Fruit fly (Drosophila melanogaster) whole organism, pupa: ENCODE results near the gene Atet.

Experiments used
- CG10348 ChIP-seq: fragments of 200-800 bp; sonication (Bioruptor generic); IDR thresholded peaks from 2 replicates; pipeline ENCODE4 v1.3.6; 2022; ENCODE audit warnings: missing biosample characterization, missing genetic modification characterization
- CG12605 ChIP-seq: fragments of 200-800 bp; sonication (Bioruptor generic); IDR thresholded peaks from 2 replicates; pipeline ENCODE4 v1.3.6; 2022; ENCODE audit warnings: missing biosample characterization, missing genetic modification characterization
- CG13204 ChIP-seq: fragments of 200-800 bp; sonication (Bioruptor generic); optimal IDR thresholded peaks from 2 replicates; lab custom pipeline; 2018; ENCODE audit warnings: missing biosample characterization, mild to moderate bottlenecking, missing genetic modification characterization, moderate library complexity
- CG14655 ChIP-seq: fragments of 200-800 bp; sonication (Bioruptor generic); optimal IDR thresholded peaks from 3 replicates; lab custom pipeline; 2017; ENCODE audit warnings: mild to moderate bottlenecking, missing biosample characterization, missing genetic modification reagents, missing genetic modification characterization
- CG17806 ChIP-seq: fragments of 200-800 bp; sonication (Bioruptor generic); optimal IDR thresholded peaks from 2 replicates; lab custom pipeline; 2018; ENCODE audit warnings: missing biosample characterization, mild to moderate bottlenecking, missing genetic modification characterization, moderate library complexity
- CG32121 ChIP-seq: fragments of 200-800 bp; sonication (Bioruptor generic); IDR thresholded peaks from 2 replicates; pipeline ENCODE4 v1.3.6; 2022; ENCODE audit warnings: missing biosample characterization, missing genetic modification characterization
- CG34367 ChIP-seq: fragments of 200-800 bp; sonication (Bioruptor generic); optimal IDR thresholded peaks from 2 replicates; lab custom pipeline; 2018; ENCODE audit warnings: missing biosample characterization, mild to moderate bottlenecking, missing genetic modification characterization
- CG4496 ChIP-seq: fragments of 200-800 bp; sonication (Bioruptor generic); IDR thresholded peaks from 3 replicates; pipeline ENCODE4 v1.3.6; 2022; ENCODE audit warnings: missing biosample characterization, missing genetic modification characterization
- CG8159 ChIP-seq: fragments of 200-800 bp; sonication (Bioruptor generic); optimal IDR thresholded peaks from 3 replicates; lab custom pipeline; 2018; ENCODE audit warnings: missing biosample characterization, mild to moderate bottlenecking, missing genetic modification characterization, moderate library complexity
- CG8301 ChIP-seq: fragments of 200-800 bp; sonication (Bioruptor generic); optimal IDR thresholded peaks from 2 replicates; lab custom pipeline; 2018; ENCODE audit warnings: missing biosample characterization, mild to moderate bottlenecking, missing genetic modification characterization
- CG9948 ChIP-seq: fragments of 200-800 bp; sonication (Bioruptor generic); optimal IDR thresholded peaks from 2 replicates; lab custom pipeline; 2018; ENCODE audit warnings: missing biosample characterization, mild to moderate bottlenecking, missing genetic modification characterization, moderate library complexity
- D1 ChIP-seq: fragments of 200-800 bp; sonication (Bioruptor generic); optimal IDR thresholded peaks from 2 replicates; lab custom pipeline; 2018; ENCODE audit warnings: missing biosample characterization, mild to moderate bottlenecking, missing genetic modification characterization, moderate library complexity
- EcR ChIP-seq: fragments of 200-800 bp; sonication (Bioruptor generic); optimal IDR thresholded peaks from 3 replicates; lab custom pipeline; 2019; ENCODE audit warnings: missing biosample characterization, missing genetic modification characterization, mild to moderate bottlenecking, moderate library complexity, missing genetic modification reagents
- Ets98B ChIP-seq: fragments of 200-800 bp; sonication (Bioruptor generic); IDR thresholded peaks from 2 replicates; pipeline ENCODE4 v1.3.6; 2022; ENCODE audit warnings: missing biosample characterization, missing genetic modification characterization
- Pif1A ChIP-seq: fragments of 200-800 bp; sonication (Bioruptor generic); optimal IDR thresholded peaks from 3 replicates; lab custom pipeline; 2016; ENCODE audit warnings: missing biosample characterization, missing genetic modification characterization
- Pif1B ChIP-seq: fragments of 200-800 bp; sonication (Bioruptor generic); optimal IDR thresholded peaks from 3 replicates; lab custom pipeline; 2016; ENCODE audit warnings: missing biosample characterization, missing genetic modification characterization
- Snoo ChIP-seq: fragments of 200-800 bp; sonication (Bioruptor generic); optimal IDR thresholded peaks from 3 replicates; lab custom pipeline; 2017; ENCODE audit warnings: missing biosample characterization, mild to moderate bottlenecking, missing genetic modification characterization, inconsistent platforms
- fd96Ca ChIP-seq: fragments of 200-800 bp; sonication (Bioruptor generic); IDR thresholded peaks from 3 replicates; pipeline ENCODE4 v1.3.6; 2022; ENCODE audit warnings: missing biosample characterization, missing genetic modification characterization
- gl ChIP-seq: fragments of 200-800 bp; sonication (Bioruptor generic); optimal IDR thresholded peaks from 2 replicates; lab custom pipeline; 2018; ENCODE audit warnings: missing biosample characterization, mild to moderate bottlenecking, missing genetic modification characterization
- rn ChIP-seq: fragments of 200-800 bp; sonication (Bioruptor generic); IDR thresholded peaks from 2 replicates; pipeline ENCODE4 v1.3.6; 2022; ENCODE audit warnings: missing biosample characterization, missing genetic modification characterization

The Atet gene

dm6 chr2L:4334971-4335436 is 1.3 kb downstream of the Atet start:
- TF ChIP-seq D1 (tag; lab: Kevin White, UChicago) (no peak), fd96Ca (GFP tag; lab: Robert Waterston, UW) (no peak), CG9948 (tag; lab: Kevin White, UChicago) (no peak), CG32121 (GFP tag; lab: Robert Waterston, UW) (no peak), CG4496 (GFP tag; lab: Robert Waterston, UW) (peak; percentile 56; the same call in 2 of the 3 replicates), CG8159 (tag; lab: Kevin White, UChicago) (no peak), CG10348 (no peak), CG12605 (no peak), Ets98B (GFP tag; lab: Robert Waterston, UW) (peak; percentile 29; the same call in 1 of the 2 replicates), CG8301 (tag; lab: Kevin White, UChicago) (peak; percentile 3), CG17806 (no peak), rn (GFP tag; lab: Robert Waterston, UW) (no peak), CG13204 (no peak), Pif1B (GFP tag; lab: Kevin White, UChicago) (no peak), CG14655 (peak; percentile 5), CG34367 (tag; lab: Kevin White, UChicago) (no peak), EcR (GFP tag; lab: Kevin White, UChicago) (no peak), Pif1A (GFP tag; lab: Kevin White, UChicago) (no peak)
- TF ChIP-seq, all 21 proteins: peak for 4

dm6 chr2L:4335979-4336378 is 2.3 kb downstream of the Atet start:
- TF ChIP-seq Ets98B (GFP tag; lab: Robert Waterston, UW) (no peak), EcR (GFP tag; lab: Kevin White, UChicago) (peak; percentile 76)

dm6 chr2L:4339780-4340694 is 6.3 kb downstream of the Atet start:
- TF ChIP-seq D1 (tag; lab: Kevin White, UChicago) (no peak), CG9948 (tag; lab: Kevin White, UChicago) (no peak), CG8159 (tag; lab: Kevin White, UChicago) (no peak), CG13204 (peak; percentile 49), CG32121 (GFP tag; lab: Robert Waterston, UW) (peak; percentile 29; the same call in 1 of the 2 replicates), CG34367 (tag; lab: Kevin White, UChicago) (no peak), CG10348 (no peak), CG14655 (no peak), CG12605 (no peak), Pif1A (GFP tag; lab: Kevin White, UChicago) (no peak), fd96Ca (GFP tag; lab: Robert Waterston, UW) (no peak), Pif1B (GFP tag; lab: Kevin White, UChicago) (peak; percentile 30), CG8301 (tag; lab: Kevin White, UChicago) (no peak), rn (GFP tag; lab: Robert Waterston, UW) (no peak), Ets98B (GFP tag; lab: Robert Waterston, UW) (peak; percentile 46; the same call in 1 of the 2 replicates), EcR (GFP tag; lab: Kevin White, UChicago) (peak; percentile 95), CG4496 (GFP tag; lab: Robert Waterston, UW) (no peak), Snoo (no peak), gl (tag; lab: Kevin White, UChicago) (no peak)

dm6 chr2L:4345569-4346131 is 11.9 kb downstream of the Atet start:
- no peak for TF ChIP-seq CG9948 (tag; lab: Kevin White, UChicago)
- no peak for TF ChIP-seq Pif1A (GFP tag; lab: Kevin White, UChicago)
- peak; percentile 76 for TF ChIP-seq D1 (tag; lab: Kevin White, UChicago)
- TF ChIP-seq, all 21 proteins: peak for 1

dm6 chr2L:4346619-4347310 is 13.1 kb downstream of the Atet start:
- TF ChIP-seq EcR (GFP tag; lab: Kevin White, UChicago) = no peak
- peak; percentile 49 for TF ChIP-seq CG14655
- no peak for TF ChIP-seq gl (tag; lab: Kevin White, UChicago)
- peak; percentile 84 for TF ChIP-seq CG12605
- no peak for TF ChIP-seq CG8159 (tag; lab: Kevin White, UChicago)
- TF ChIP-seq CG10348 = no peak
- TF ChIP-seq fd96Ca (GFP tag; lab: Robert Waterston, UW) = peak; percentile 78; the same call in 1 of the 3 replicates
- TF ChIP-seq CG8301 (tag; lab: Kevin White, UChicago) = peak; percentile 45
- peak; percentile 83 for TF ChIP-seq Ets98B (GFP tag; lab: Robert Waterston, UW)
- TF ChIP-seq CG32121 (GFP tag; lab: Robert Waterston, UW) = peak; percentile 80
- no peak for TF ChIP-seq CG34367 (tag; lab: Kevin White, UChicago)
- no peak for TF ChIP-seq D1 (tag; lab: Kevin White, UChicago)
- no peak for TF ChIP-seq CG13204
- TF ChIP-seq Pif1B (GFP tag; lab: Kevin White, UChicago) = no peak
- TF ChIP-seq rn (GFP tag; lab: Robert Waterston, UW) = peak; percentile 47; the same call in 1 of the 2 replicates
- no peak for TF ChIP-seq CG17806
- no peak for TF ChIP-seq Snoo
- no peak for TF ChIP-seq CG9948 (tag; lab: Kevin White, UChicago)
- TF ChIP-seq Pif1A (GFP tag; lab: Kevin White, UChicago) = no peak
- peak; percentile 84 for TF ChIP-seq CG4496 (GFP tag; lab: Robert Waterston, UW)
